Worm (Caenorhabditis elegans) whole organism, L4 larva: ENCODE results near the gene C49C3.6.

Experiments
- F10B5.3 ChIP-seq: sonication (generic microtip); optimal IDR thresholded peaks from 2 replicates; lab custom pipeline; 2016; ENCODE audit warnings: mild to moderate bottlenecking, missing genetic modification characterization, missing compliant biosample characterization
- F37D6.2 ChIP-seq: sonication (generic microtip); optimal IDR thresholded peaks from 2 replicates; lab custom pipeline; 2016; ENCODE audit warnings: mild to moderate bottlenecking, missing genetic modification characterization, missing compliant biosample characterization
- F44E2.7 ChIP-seq: fragments of 200-800 bp; sonication (Bioruptor generic); IDR thresholded peaks from 2 replicates; pipeline ENCODE4 v2.1.2; 2022; ENCODE audit warnings: missing genetic modification characterization, missing compliant biosample characterization
- Y105C5A.15 ChIP-seq: fragments of 200-800 bp; sonication (Bioruptor generic); IDR thresholded peaks from 2 replicates; pipeline ENCODE4 v1.3.6; 2022; ENCODE audit warnings: missing genetic modification characterization, missing compliant biosample characterization
- Y75B8A.6 ChIP-seq: fragments of 200-800 bp; sonication (Bioruptor generic); IDR thresholded peaks from 2 replicates; pipeline ENCODE4 v1.3.6; 2022; ENCODE audit warnings: missing genetic modification reagents, missing genetic modification characterization, missing compliant biosample characterization
- ZK546.5 ChIP-seq, 2 experiments: sonication (generic microtip); optimal IDR thresholded peaks; 2 replicates each; lab custom pipeline; 2017; ENCODE audit warnings: missing biosample characterization in 2 of 2, missing genetic modification characterization in 2 of 2
- aha-1 ChIP-seq: fragments of 150-350 bp; peaks from one replicate; lab custom pipeline; 2014; ENCODE audit warnings: missing biosample characterization, missing genetic modification characterization
- aly-2 ChIP-seq: sonication (generic microtip); optimal IDR thresholded peaks from 2 replicates; lab custom pipeline; 2018; ENCODE audit warnings: missing biosample characterization, missing genetic modification characterization
- attf-4 ChIP-seq: sonication (generic microtip); optimal IDR thresholded peaks from 3 replicates; lab custom pipeline; 2017; ENCODE audit warnings: missing biosample characterization, missing genetic modification characterization
- ces-1 ChIP-seq: fragments of 150-350 bp; sonication (generic microtip); optimal IDR thresholded peaks from 4 replicates; lab custom pipeline; 2014; ENCODE audit warnings: missing biosample characterization, missing genetic modification reagents, missing genetic modification characterization
- daf-8 ChIP-seq: fragments of 200-800 bp; sonication (Bioruptor generic); IDR thresholded peaks from 2 replicates; pipeline ENCODE4 v1.3.6; 2022; ENCODE audit warnings: missing genetic modification characterization, missing compliant biosample characterization
- gei-8 ChIP-seq: fragments of 200-800 bp; sonication (Bioruptor generic); optimal IDR thresholded peaks from 2 replicates; lab custom pipeline; 2018; ENCODE audit warnings: mild to moderate bottlenecking, missing genetic modification characterization, missing compliant biosample characterization
- hif-1 ChIP-seq, 2 experiments: sonication (generic microtip); optimal IDR thresholded peaks; 2 replicates each; lab custom pipeline; 2016 to 2017; ENCODE audit warnings: missing compliant biosample characterization in 2 of 2, missing genetic modification characterization in 2 of 2, missing genetic modification reagents in 2 of 2, missing genotype in 2 of 2, mild to moderate bottlenecking in 1 of 2
- lim-7 ChIP-seq: fragments of 200-800 bp; sonication (Bioruptor generic); IDR thresholded peaks from 2 replicates; pipeline ENCODE4 v1.3.6; 2022; ENCODE audit warnings: missing genetic modification characterization, missing compliant biosample characterization
- lin-29 ChIP-seq: fragments of 200-800 bp; sonication (Bioruptor generic); IDR thresholded peaks from 2 replicates; pipeline ENCODE4 v1.3.6; 2022; ENCODE audit warnings: missing genetic modification reagents, missing genetic modification characterization, missing compliant biosample characterization
- lsy-2 ChIP-seq, 2 experiments: fragments of 150-350 bp in 1 of 2; sonication (generic microtip) in 1 of 2; optimal IDR thresholded peaks; 2 replicates each; lab custom pipeline; 2014 to 2017; ENCODE audit warnings: missing biosample characterization in 2 of 2, missing genetic modification characterization in 2 of 2
- madf-5 ChIP-seq, 2 experiments: fragments of 200-800 bp; sonication (Bioruptor generic); IDR thresholded peaks; 2 replicates each; pipeline ENCODE4 v1.3.6; 2022; ENCODE audit warnings: missing compliant biosample characterization in 2 of 2, missing genetic modification characterization in 2 of 2
- mdt-29 ChIP-seq: fragments of 200-800 bp; sonication (Bioruptor generic); IDR thresholded peaks from 2 replicates; pipeline ENCODE4 v1.3.6; 2022; ENCODE audit warnings: missing genetic modification reagents, missing genetic modification characterization, missing compliant biosample characterization
- mes-2 ChIP-seq: sonication (generic microtip); optimal IDR thresholded peaks from 2 replicates; lab custom pipeline; 2016; ENCODE audit warnings: missing genotype, mild to moderate bottlenecking, missing genetic modification characterization, missing compliant biosample characterization; ENCODE audit not compliant: poor library complexity, severe bottlenecking
- nhr-10 ChIP-seq: fragments of 150-350 bp; optimal IDR thresholded peaks from 2 replicates; lab custom pipeline; 2014; ENCODE audit warnings: missing biosample characterization, missing genetic modification characterization
- nhr-237 ChIP-seq: sonication (generic microtip); optimal IDR thresholded peaks from 2 replicates; lab custom pipeline; 2017; ENCODE audit warnings: missing biosample characterization, missing genetic modification characterization
- php-3 ChIP-seq: fragments of 200-800 bp; sonication (Bioruptor generic); IDR thresholded peaks from 2 replicates; pipeline ENCODE4 v1.3.6; 2022; ENCODE audit warnings: missing genetic modification reagents, missing genetic modification characterization, missing compliant biosample characterization
- saeg-2 ChIP-seq: fragments of 200-800 bp; sonication (Bioruptor generic); IDR thresholded peaks from 2 replicates; pipeline ENCODE4 v1.3.6; 2022; ENCODE audit warnings: missing genetic modification reagents, missing genetic modification characterization, missing compliant biosample characterization
- sdz-12 ChIP-seq: fragments of 200-800 bp; sonication (Bioruptor generic); optimal IDR thresholded peaks from 2 replicates; lab custom pipeline; 2018; ENCODE audit warnings: mild to moderate bottlenecking, missing genetic modification characterization, missing compliant biosample characterization
- skn-1 ChIP-seq: fragments of 150-350 bp; optimal IDR thresholded peaks from 2 replicates; lab custom pipeline; 2014; ENCODE audit warnings: missing biosample characterization, missing genetic modification characterization
- tag-97 ChIP-seq: fragments of 200-800 bp; sonication (Bioruptor generic); IDR thresholded peaks from 2 replicates; pipeline ENCODE4 v1.3.6; 2022; ENCODE audit warnings: missing genetic modification characterization, missing compliant biosample characterization
- unc-62 ChIP-seq, 3 experiments: fragments of 150-350 bp in 1 of 3; sonication (generic microtip); optimal IDR thresholded peaks in 2 of 3; peaks in 1 of 3; 1 replicate in 1 of 3; 2 replicates in 2 of 3; lab custom pipeline; 2014 to 2017; ENCODE audit warnings: missing biosample characterization in 3 of 3, missing genetic modification characterization in 3 of 3, missing genetic modification reagents in 3 of 3, missing genotype in 1 of 3
- zfp-3 ChIP-seq: fragments of 200-800 bp; sonication (Bioruptor generic); conservative IDR thresholded peaks from 2 replicates; pipeline ENCODE4 v1.3.6; 2022; ENCODE audit warnings: missing genetic modification reagents, missing genetic modification characterization, missing compliant biosample characterization
- zip-11 ChIP-seq: fragments of 200-800 bp; sonication (Bioruptor generic); IDR thresholded peaks from 2 replicates; pipeline ENCODE4 v1.3.6; 2022; ENCODE audit warnings: missing genetic modification characterization, missing compliant biosample characterization

C49C3.6 gene

ce11 chrIV:17294489-17294888, 36.8 kb upstream of the C49C3.6 start, which contains the start of gene T28F3.5:
T28F3.5 (plus strand) TSS chrIV:17294789.
- TF ChIP-seq aha-1 (tag; lab: Kevin White, UChicago) (peak; percentile 1), skn-1 (tag; lab: Kevin White, UChicago) (no peak)

- TF ChIP-seq tag-97 (GFP tag; lab: Robert Waterston, UW) (no peak), unc-62 (GFP tag; optimal IDR thresholded peaks at IDR 0.05 in 1 of 2; lab: Kevin White, UChicago) (peak in 1 of 2 experiments; percentile 72), unc-62 (tag; optimal IDR thresholded peaks at IDR 0.05; lab: Kevin White, UChicago) (no peak), daf-8 (no peak), aly-2 (no peak)
- TF ChIP-seq, all 104 proteins: peak for 1
Observed at ce11 chrIV:17301933-17302332, 29.4 kb upstream of the C49C3.6 start, which contains the start of gene ifta-2. ifta-2 (minus strand) TSS chrIV:17302033.

- TF ChIP-seq php-3 (GFP tag; lab: Robert Waterston, UW) = peak; percentile 82
Observed at ce11 chrIV:17307223-17307622, 24.1 kb upstream of the C49C3.6 start, which contains the start of gene T28F3.8. T28F3.8 (minus strand) TSS chrIV:17307323.

ce11 chrIV:17308211-17308610, 23.1 kb upstream of the C49C3.6 start, which contains the start of gene T28F3.9:
T28F3.9 (plus strand) TSS chrIV:17308511.
- no peak for TF ChIP-seq zip-11 (GFP tag; lab: Robert Waterston, UW)
- no peak for TF ChIP-seq lin-29 (GFP tag; lab: Robert Waterston, UW)
- no peak for TF ChIP-seq ces-1 (GFP tag; lab: Kevin White, UChicago)
- no peak for TF ChIP-seq zfp-3 (GFP tag; lab: Robert Waterston, UW)
- no peak for TF ChIP-seq saeg-2
- no peak for TF ChIP-seq nhr-10 (tag; lab: Kevin White, UChicago)
- TF ChIP-seq Y105C5A.15 (GFP tag; lab: Robert Waterston, UW) = no peak
- TF ChIP-seq hif-1 (tag; optimal IDR thresholded peaks at IDR 0.05; lab: Kevin White, UChicago) = no peak
- no peak for TF ChIP-seq mdt-29 (GFP tag; lab: Robert Waterston, UW)
- no peak for TF ChIP-seq sdz-12 (GFP tag; lab: Kevin White, UChicago)
- TF ChIP-seq tag-97 (GFP tag; lab: Robert Waterston, UW) = no peak
- TF ChIP-seq lim-7 (GFP tag; lab: Robert Waterston, UW) = no peak
- no peak for TF ChIP-seq F37D6.2 (tag; lab: Kevin White, UChicago)
- TF ChIP-seq gei-8 (GFP tag; lab: Kevin White, UChicago) = no peak
- no peak for TF ChIP-seq F44E2.7
- no peak for TF ChIP-seq nhr-237 (tag; lab: Kevin White, UChicago)
- no peak for TF ChIP-seq mes-2 (tag; lab: Kevin White, UChicago)

ce11 chrIV:17311842-17312241, 19.5 kb upstream of the C49C3.6 start, which contains the start of gene snf-9:
snf-9 (plus strand) TSS chrIV:17312142.
- TF ChIP-seq madf-5 (GFP tag; IDR thresholded peaks at IDR 0.05; lab: Robert Waterston, UW) (no peak), Y75B8A.6 (GFP tag; lab: Robert Waterston, UW) (no peak), attf-4 (tag; lab: Kevin White, UChicago) (no peak), ZK546.5 (tag; optimal IDR thresholded peaks at IDR 0.05; lab: Kevin White, UChicago) (no peak), F10B5.3 (tag; lab: Kevin White, UChicago) (no peak), unc-62 (GFP tag; optimal IDR thresholded peaks at IDR 0.05 in 1 of 2; lab: Kevin White, UChicago) (peak in 1 of 2 experiments; percentile 15), unc-62 (tag; optimal IDR thresholded peaks at IDR 0.05; lab: Kevin White, UChicago) (no peak), Y105C5A.15 (GFP tag; lab: Robert Waterston, UW) (no peak)

- TF ChIP-seq lsy-2 (tag; optimal IDR thresholded peaks at IDR 0.05; lab: Kevin White, UChicago) (no peak), aha-1 (tag; lab: Kevin White, UChicago) (peak; percentile 60)
Observed at ce11 chrIV:17316398-17316797, 14.9 kb upstream of the C49C3.6 start, which contains the start of gene C49C3.20. C49C3.20 (minus strand) TSS chrIV:17316498.
